Worm (Caenorhabditis elegans) whole organism, young adult: ENCODE data around the gene elb-1.
A peak's percentile ranks its signal among the peaks of the same experiment; 100 is the strongest.

Experiments
- B0019.2 ChIP-seq: fragments of 200-800 bp; sonication (Bioruptor generic); conservative IDR thresholded peaks from 2 replicates; pipeline ENCODE4 v1.3.6; 2022; ENCODE audit warnings: missing genetic modification reagents, missing genetic modification characterization, missing compliant biosample characterization
- D2030.7 ChIP-seq: fragments of 200-800 bp; sonication (Bioruptor generic); IDR thresholded peaks from 2 replicates; pipeline ENCODE4 v1.3.6; 2022; ENCODE audit warnings: missing genetic modification reagents, missing genetic modification characterization, missing compliant biosample characterization
- F39B2.1 ChIP-seq: fragments of 200-800 bp; sonication (Bioruptor generic); IDR thresholded peaks from 2 replicates; pipeline ENCODE4 v1.3.6; 2022; ENCODE audit warnings: missing genetic modification reagents, missing genetic modification characterization, missing compliant biosample characterization
- F55B11.4 ChIP-seq: sonication (generic microtip); optimal IDR thresholded peaks from 2 replicates; lab custom pipeline; 2016; ENCODE audit warnings: missing compliant biosample characterization, missing genetic modification characterization, borderline replicate concordance; ENCODE audit not compliant: insufficient read depth
- F57C9.4 ChIP-seq: sonication (generic microtip); optimal IDR thresholded peaks from 2 replicates; lab custom pipeline; 2017; ENCODE audit warnings: mild to moderate bottlenecking, missing genetic modification characterization, missing compliant biosample characterization
- K11D2.4 ChIP-seq: fragments of 200-800 bp; sonication (Bioruptor generic); IDR thresholded peaks from 2 replicates; pipeline ENCODE4 v1.3.6; 2022; ENCODE audit warnings: missing genetic modification reagents, missing genetic modification characterization, missing compliant biosample characterization
- Y53F4B.3 ChIP-seq: fragments of 200-800 bp; sonication (Bioruptor generic); IDR thresholded peaks from 2 replicates; pipeline ENCODE4 v1.3.6; 2022; ENCODE audit warnings: missing genetic modification reagents, missing genetic modification characterization, missing compliant biosample characterization
- ama-1 ChIP-seq, 3 experiments: fragments of 150-350 bp in 1 of 3; sonication (generic microtip) in 2 of 3; optimal IDR thresholded peaks; 2 replicates each; lab custom pipeline; 2014 to 2018; ENCODE audit warnings: missing biosample characterization in 2 of 3, missing genetic modification characterization in 2 of 3, missing genetic modification reagents in 2 of 3
- athp-1 ChIP-seq: sonication (generic microtip); optimal IDR thresholded peaks from 2 replicates; lab custom pipeline; 2017; ENCODE audit warnings: mild to moderate bottlenecking, missing genetic modification characterization, missing compliant biosample characterization
- bed-1 ChIP-seq: fragments of 200-800 bp; sonication (Bioruptor generic); IDR thresholded peaks from 2 replicates; pipeline ENCODE4 v1.3.6; 2022; ENCODE audit warnings: missing genetic modification reagents, missing genetic modification characterization, missing compliant biosample characterization
- ceh-100 ChIP-seq: fragments of 200-800 bp; sonication (Bioruptor generic); IDR thresholded peaks from 2 replicates; pipeline ENCODE4 v1.3.6; 2022; ENCODE audit warnings: missing genetic modification reagents, missing genetic modification characterization, missing compliant biosample characterization
- ceh-27 ChIP-seq: fragments of 200-800 bp; sonication (Bioruptor generic); optimal IDR thresholded peaks from 2 replicates; lab custom pipeline; 2018; ENCODE audit warnings: mild to moderate bottlenecking, missing genetic modification characterization, moderate library complexity, missing compliant biosample characterization
- ceh-79 ChIP-seq: sonication (generic microtip); optimal IDR thresholded peaks from 2 replicates; lab custom pipeline; 2017; ENCODE audit warnings: mild to moderate bottlenecking, missing genetic modification characterization, missing compliant biosample characterization
- die-1 ChIP-seq: sonication (generic microtip); optimal IDR thresholded peaks from 2 replicates; lab custom pipeline; 2016; ENCODE audit warnings: missing genotype, mild to moderate bottlenecking, missing genetic modification characterization, missing compliant biosample characterization
- dox-1 ChIP-seq: fragments of 200-800 bp; sonication (Bioruptor generic); IDR thresholded peaks from 2 replicates; pipeline ENCODE4 v1.3.6; 2022; ENCODE audit warnings: missing genetic modification reagents, missing genetic modification characterization, missing compliant biosample characterization
- dpff-1 ChIP-seq: sonication (generic microtip); optimal IDR thresholded peaks from 2 replicates; lab custom pipeline; 2017; ENCODE audit warnings: mild to moderate bottlenecking, missing genetic modification characterization, missing compliant biosample characterization
- egl-18 ChIP-seq: fragments of 200-800 bp; sonication (Bioruptor generic); IDR thresholded peaks from 2 replicates; pipeline ENCODE4 v1.3.6; 2022; ENCODE audit warnings: missing genetic modification reagents, missing genetic modification characterization, missing compliant biosample characterization
- egrh-3 ChIP-seq: fragments of 200-800 bp; sonication (Bioruptor generic); IDR thresholded peaks from 2 replicates; pipeline ENCODE4 v1.3.6; 2022; ENCODE audit warnings: missing genetic modification reagents, missing genetic modification characterization, missing compliant biosample characterization
- hlh-12 ChIP-seq: sonication (generic microtip); optimal IDR thresholded peaks from 2 replicates; lab custom pipeline; 2016; ENCODE audit warnings: missing genetic modification characterization, missing compliant biosample characterization
- hmg-1.2 ChIP-seq: fragments of 200-800 bp; sonication (Bioruptor generic); IDR thresholded peaks from 2 replicates; pipeline ENCODE4 v1.3.6; 2022; ENCODE audit warnings: missing genetic modification reagents, missing genetic modification characterization, missing compliant biosample characterization
- hrde-1 ChIP-seq: sonication (generic microtip); optimal IDR thresholded peaks from 2 replicates; lab custom pipeline; 2016; ENCODE audit warnings: missing genetic modification characterization, mild to moderate bottlenecking, missing compliant biosample characterization, moderate library complexity, missing genotype, missing genetic modification reagents, borderline replicate concordance
- hsf-1 ChIP-seq: fragments of 200-800 bp; sonication (Bioruptor generic); IDR thresholded peaks from 2 replicates; pipeline ENCODE4 v1.3.6; 2022; ENCODE audit warnings: missing genetic modification reagents, missing genetic modification characterization, missing compliant biosample characterization
- let-526 ChIP-seq: fragments of 200-800 bp; sonication (Bioruptor generic); IDR thresholded peaks from 2 replicates; pipeline ENCODE4 v1.3.6; 2022; ENCODE audit warnings: missing genetic modification reagents, missing genetic modification characterization, missing compliant biosample characterization
- lin-26 ChIP-seq: fragments of 200-800 bp; sonication (Bioruptor generic); IDR thresholded peaks from 2 replicates; pipeline ENCODE4 v1.3.6; 2022; ENCODE audit warnings: missing genetic modification reagents, missing genetic modification characterization, missing compliant biosample characterization
- lsl-1 ChIP-seq: fragments of 200-800 bp; sonication (Bioruptor generic); optimal IDR thresholded peaks from 2 replicates; lab custom pipeline; 2018; ENCODE audit warnings: mild to moderate bottlenecking, missing genetic modification characterization, moderate library complexity, missing compliant biosample characterization
- mes-4 ChIP-seq: sonication (generic microtip); optimal IDR thresholded peaks from 2 replicates; lab custom pipeline; 2016; ENCODE audit warnings: missing genotype, missing genetic modification characterization, missing compliant biosample characterization
- nhr-120 ChIP-seq: fragments of 200-800 bp; sonication (Bioruptor generic); IDR thresholded peaks from 2 replicates; pipeline ENCODE4 v1.3.6; 2022; ENCODE audit warnings: missing genetic modification characterization, missing compliant biosample characterization
- nhr-90 ChIP-seq: sonication (generic microtip); optimal IDR thresholded peaks from 2 replicates; lab custom pipeline; 2016; ENCODE audit warnings: missing genotype, mild to moderate bottlenecking, missing genetic modification characterization, missing compliant biosample characterization
- pha-4 ChIP-seq: fragments of 150-350 bp; sonication (generic microtip); optimal IDR thresholded peaks from 2 replicates; lab custom pipeline; 2014; ENCODE audit warnings: missing biosample characterization, missing genetic modification reagents, missing genetic modification characterization
- snpc-1.1 ChIP-seq: sonication (generic microtip); optimal IDR thresholded peaks from 2 replicates; lab custom pipeline; 2017; ENCODE audit warnings: missing genetic modification characterization, mild to moderate bottlenecking, missing compliant biosample characterization, antibody characterized with exemption, moderate library complexity, missing genotype, missing genetic modification reagents; ENCODE audit not compliant: insufficient read depth
- snpc-1.3 ChIP-seq: sonication (generic microtip); optimal IDR thresholded peaks from 2 replicates; lab custom pipeline; 2017; ENCODE audit warnings: missing genetic modification characterization, mild to moderate bottlenecking, missing compliant biosample characterization, antibody characterized with exemption, moderate library complexity, missing genotype, missing genetic modification reagents; ENCODE audit not compliant: insufficient read depth
- somi-1 ChIP-seq: fragments of 200-800 bp; sonication (Bioruptor generic); optimal IDR thresholded peaks from 2 replicates; lab custom pipeline; 2018; ENCODE audit warnings: mild to moderate bottlenecking, missing genetic modification characterization, missing compliant biosample characterization
- tbp1 ChIP-seq: fragments of 200-800 bp; sonication (Bioruptor generic); optimal IDR thresholded peaks from 2 replicates; lab custom pipeline; 2018; ENCODE audit warnings: mild to moderate bottlenecking, missing genetic modification characterization, missing compliant biosample characterization
- tlf-1 ChIP-seq: fragments of 200-800 bp; sonication (Bioruptor generic); optimal IDR thresholded peaks from 2 replicates; lab custom pipeline; 2018; ENCODE audit warnings: mild to moderate bottlenecking, missing genetic modification characterization, missing compliant biosample characterization
- unc-62 ChIP-seq: fragments of 150-350 bp; optimal IDR thresholded peaks from 2 replicates; lab custom pipeline; 2014; ENCODE audit warnings: missing biosample characterization, missing genetic modification reagents, missing genetic modification characterization
- zfh-2 ChIP-seq: fragments of 200-800 bp; sonication (Bioruptor generic); conservative IDR thresholded peaks from 2 replicates; pipeline ENCODE4 v1.3.6; 2022; ENCODE audit warnings: missing genetic modification reagents, missing genetic modification characterization, missing compliant biosample characterization
- ztf-22 ChIP-seq: fragments of 200-800 bp; sonication (Bioruptor generic); optimal IDR thresholded peaks from 2 replicates; lab custom pipeline; 2018; ENCODE audit warnings: mild to moderate bottlenecking, missing genetic modification characterization, moderate library complexity, missing compliant biosample characterization
- ztf-3 ChIP-seq: fragments of 200-800 bp; sonication (Bioruptor generic); optimal IDR thresholded peaks from 2 replicates; lab custom pipeline; 2018; ENCODE audit warnings: mild to moderate bottlenecking, missing genetic modification characterization, missing compliant biosample characterization

Gene elb-1

ce11 chrIII:11703776-11704093 is 15.5 kb downstream of the elb-1 start, which contains the start of gene col-95:
col-95 (plus strand) TSS chrIII:11703994.
- TF ChIP-seq F55B11.4 (tag; lab: Kevin White, UChicago) (no peak), unc-62 (GFP tag; lab: Kevin White, UChicago) (no peak), nhr-120 (GFP tag; lab: Robert Waterston, UW) (no peak), hmg-1.2 (GFP tag; lab: Robert Waterston, UW) (no peak), ztf-3 (GFP tag; lab: Kevin White, UChicago) (no peak), F57C9.4 (no peak), die-1 (no peak), ceh-100 (GFP tag; lab: Robert Waterston, UW) (no peak), B0019.2 (GFP tag; lab: Robert Waterston, UW) (no peak), nhr-90 (tag; lab: Kevin White, UChicago) (no peak), let-526 (GFP tag; lab: Robert Waterston, UW) (no peak), F39B2.1 (GFP tag; lab: Robert Waterston, UW) (no peak), pha-4 (no peak), snpc-1.3 (tag; lab: Kevin White, UChicago) (no peak), egl-18 (GFP tag; lab: Robert Waterston, UW) (no peak), ama-1 (optimal IDR thresholded peaks at IDR 0.05; lab: Kevin White, UChicago) (no peak), ama-1 (GFP tag; optimal IDR thresholded peaks at IDR 0.05; lab: Kevin White, UChicago) (no peak), tlf-1 (GFP tag; lab: Kevin White, UChicago) (no peak)

- TF ChIP-seq athp-1 (tag; lab: Kevin White, UChicago) (no peak), ama-1 (optimal IDR thresholded peaks at IDR 0.05; lab: Kevin White, UChicago) (no peak), ama-1 (GFP tag; optimal IDR thresholded peaks at IDR 0.05; lab: Kevin White, UChicago) (no peak), egrh-3 (GFP tag; lab: Robert Waterston, UW) (peak; percentile 52; the same call in 1 of the 2 replicates), ceh-27 (GFP tag; lab: Kevin White, UChicago) (no peak), lin-26 (GFP tag; lab: Robert Waterston, UW) (0 out of 2 replicates have a peak, but pooled peaks have one; percentile 14), hlh-12 (no peak), snpc-1.1 (no peak), nhr-120 (GFP tag; lab: Robert Waterston, UW) (no peak), ztf-3 (GFP tag; lab: Kevin White, UChicago) (no peak), zfh-2 (GFP tag; lab: Robert Waterston, UW) (peak; percentile 81)
- TF ChIP-seq, all 124 proteins: peak for 3
Measured at ce11 chrIII:11703006-11703775, 16.1 kb downstream of the elb-1 start.

- no peak for TF ChIP-seq tbp1 (GFP tag; lab: Kevin White, UChicago)
- peak; percentile 58 for TF ChIP-seq dpff-1 (tag; lab: Kevin White, UChicago)
- no peak for TF ChIP-seq ztf-22 (GFP tag; lab: Kevin White, UChicago)
- no peak for TF ChIP-seq ceh-79 (tag; lab: Kevin White, UChicago)
- 0 out of 2 replicates have a peak, but pooled peaks have one; percentile 9 for TF ChIP-seq D2030.7 (GFP tag; lab: Robert Waterston, UW)
- TF ChIP-seq egrh-3 (GFP tag; lab: Robert Waterston, UW), result peak; percentile 98
- no peak for TF ChIP-seq mes-4 (tag; lab: Kevin White, UChicago)
- TF ChIP-seq somi-1, result no peak
- TF ChIP-seq F57C9.4, result no peak
- TF ChIP-seq K11D2.4 (GFP tag; lab: Robert Waterston, UW), result no peak
- TF ChIP-seq Y53F4B.3 (GFP tag; lab: Robert Waterston, UW), result no peak
- TF ChIP-seq hsf-1 (GFP tag; lab: Robert Waterston, UW), result no peak
- TF ChIP-seq lsl-1 (GFP tag; lab: Kevin White, UChicago), result no peak
- TF ChIP-seq let-526 (GFP tag; lab: Robert Waterston, UW), result no peak
- TF ChIP-seq hrde-1, result no peak
- no peak for TF ChIP-seq bed-1 (GFP tag; lab: Robert Waterston, UW)
- TF ChIP-seq zfh-2 (GFP tag; lab: Robert Waterston, UW), result peak; percentile 96
- peak; percentile 33; the same call in 1 of the 2 replicates for TF ChIP-seq dox-1 (GFP tag; lab: Robert Waterston, UW)
- no peak for TF ChIP-seq F39B2.1 (GFP tag; lab: Robert Waterston, UW)
Measured at ce11 chrIII:11701863-11702262, 17.4 kb downstream of the elb-1 start.
